Fruit fly (Drosophila melanogaster) whole organism, embryonic: ENCODE data around the gene Taf11.

Source experiments
- Awh ChIP-seq: fragments of 200-800 bp; sonication (Bioruptor generic); IDR thresholded peaks from 2 replicates; pipeline ENCODE4, ENCODE4 v1.3.6; 2022; ENCODE audit warnings: missing biosample characterization, missing genetic modification characterization
- Bgb ChIP-seq: fragments of 200-800 bp; sonication (Bioruptor generic); IDR thresholded peaks from 2 replicates; pipeline ENCODE4 v1.3.6; 2022; ENCODE audit warnings: missing biosample characterization, missing genetic modification characterization; ENCODE audit not compliant: partially characterized antibody
- CG12219 ChIP-seq: fragments of 200-800 bp; sonication (Bioruptor generic); optimal IDR thresholded peaks from 3 replicates; lab custom pipeline; 2018; ENCODE audit warnings: missing biosample characterization, mild to moderate bottlenecking, missing genetic modification characterization
- CG12769 ChIP-seq: fragments of 200-800 bp; sonication (Bioruptor generic); optimal IDR thresholded peaks from 2 replicates; lab custom pipeline; 2019; ENCODE audit warnings: missing biosample characterization, mild to moderate bottlenecking, missing genetic modification characterization, moderate library complexity
- CG13424 ChIP-seq: fragments of 200-800 bp; sonication (Bioruptor generic); optimal IDR thresholded peaks from 2 replicates; lab custom pipeline; 2019; ENCODE audit warnings: missing biosample characterization, mild to moderate bottlenecking, missing genetic modification characterization, moderate library complexity
- CG15011 ChIP-seq: fragments of 200-800 bp; sonication (Bioruptor generic); optimal IDR thresholded peaks from 3 replicates; lab custom pipeline; 2018; ENCODE audit warnings: missing biosample characterization, mild to moderate bottlenecking, missing genetic modification characterization
- CG1529 ChIP-seq: fragments of 200-800 bp; sonication (Bioruptor generic); optimal IDR thresholded peaks from 3 replicates; lab custom pipeline; 2018; ENCODE audit warnings: missing biosample characterization, missing genetic modification characterization
- CG17328 ChIP-seq: fragments of 200-800 bp; sonication (Bioruptor generic); IDR thresholded peaks from 2 replicates; pipeline ENCODE4 v1.3.6; 2022; ENCODE audit warnings: missing biosample characterization, missing genetic modification characterization
- CG17385 ChIP-seq: fragments of 200-800 bp; sonication (Bioruptor generic); optimal IDR thresholded peaks from 3 replicates; lab custom pipeline; 2018; ENCODE audit warnings: missing biosample characterization, mild to moderate bottlenecking, missing genetic modification characterization
- CG18011 ChIP-seq: fragments of 200-800 bp; sonication (Bioruptor generic); optimal IDR thresholded peaks from 2 replicates; lab custom pipeline; 2017; ENCODE audit warnings: missing biosample characterization, missing genetic modification characterization, mild to moderate bottlenecking, moderate library complexity, missing genotype
- CG2199 ChIP-seq: fragments of 200-800 bp; sonication (Bioruptor generic); IDR thresholded peaks from 3 replicates; pipeline ENCODE4 v1.3.6; 2022; ENCODE audit warnings: missing biosample characterization, missing genetic modification characterization
- CG3163 ChIP-seq: fragments of 200-800 bp; sonication (Bioruptor generic); optimal IDR thresholded peaks from 3 replicates; lab custom pipeline; 2016; ENCODE audit warnings: missing biosample characterization, missing genetic modification characterization
- CG4282 ChIP-seq: fragments of 200-800 bp; sonication (Bioruptor generic); optimal IDR thresholded peaks from 2 replicates; lab custom pipeline; 2016; ENCODE audit warnings: missing biosample characterization, missing genetic modification characterization
- CG8924 ChIP-seq: fragments of 200-800 bp; optimal IDR thresholded peaks from 3 replicates; lab custom pipeline; 2019; ENCODE audit warnings: missing biosample characterization, mild to moderate bottlenecking, missing genetic modification characterization, moderate library complexity
- CG9609 ChIP-seq: fragments of 200-800 bp; sonication (Bioruptor generic); optimal IDR thresholded peaks from 3 replicates; lab custom pipeline; 2016; ENCODE audit warnings: missing biosample characterization, missing genetic modification characterization
- CG9797 ChIP-seq: fragments of 200-800 bp; sonication (Bioruptor generic); optimal IDR thresholded peaks from 3 replicates; lab custom pipeline; 2018; ENCODE audit warnings: missing biosample characterization, mild to moderate bottlenecking, missing genetic modification characterization
- Camta ChIP-seq: fragments of 200-800 bp; sonication (Bioruptor generic); optimal IDR thresholded peaks from 2 replicates; lab custom pipeline; 2016; ENCODE audit warnings: missing biosample characterization, missing genetic modification characterization
- CkIIα-i1 ChIP-seq: fragments of 200-800 bp; sonication (Bioruptor generic); IDR thresholded peaks from 2 replicates; pipeline ENCODE4 v1.3.6; 2022; ENCODE audit warnings: missing biosample characterization, missing genetic modification characterization
- D19B ChIP-seq: fragments of 200-800 bp; sonication (Bioruptor generic); optimal IDR thresholded peaks from 2 replicates; lab custom pipeline; 2017; ENCODE audit warnings: missing biosample characterization, mild to moderate bottlenecking, missing genetic modification characterization
- Dip2 ChIP-seq: fragments of 200-800 bp; sonication (Bioruptor generic); IDR thresholded peaks from 2 replicates; pipeline ENCODE4 v1.3.6; 2022; ENCODE audit warnings: missing biosample characterization, missing genetic modification characterization
- Hey ChIP-seq: fragments of 200-800 bp; sonication (Bioruptor generic); optimal IDR thresholded peaks from 3 replicates; lab custom pipeline; 2018; ENCODE audit warnings: missing biosample characterization, mild to moderate bottlenecking, missing genetic modification characterization
- Hr51 ChIP-seq, 2 experiments: fragments of 200-800 bp; sonication (Bioruptor generic); optimal IDR thresholded peaks; 2 replicates in 1 of 2; 3 replicates in 1 of 2; lab custom pipeline; 2016 to 2018; ENCODE audit warnings: missing biosample characterization in 2 of 2, missing genetic modification characterization in 2 of 2, mild to moderate bottlenecking in 1 of 2, moderate library complexity in 1 of 2
- Jarid2 ChIP-seq: fragments of 200-800 bp; sonication (Bioruptor generic); optimal IDR thresholded peaks from 3 replicates; lab custom pipeline; 2017; ENCODE audit warnings: mild to moderate bottlenecking, missing biosample characterization, missing genetic modification reagents, missing genetic modification characterization
- MTF-1 ChIP-seq: fragments of 200-800 bp; sonication (Bioruptor generic); optimal IDR thresholded peaks from 2 replicates; lab custom pipeline; 2018; ENCODE audit warnings: missing biosample characterization, mild to moderate bottlenecking, missing genetic modification characterization, borderline replicate concordance
- NK7.1 ChIP-seq: fragments of 200-800 bp; sonication (Bioruptor generic); optimal IDR thresholded peaks from 3 replicates; lab custom pipeline; 2016; ENCODE audit warnings: missing biosample characterization, missing genetic modification characterization
- NfI ChIP-seq: fragments of 200-800 bp; sonication (Bioruptor generic); optimal IDR thresholded peaks from 3 replicates; lab custom pipeline; 2018; ENCODE audit warnings: missing biosample characterization, mild to moderate bottlenecking, missing genetic modification characterization, moderate library complexity
- Scr ChIP-seq: fragments of 200-800 bp; sonication (Bioruptor generic); IDR thresholded peaks from 2 replicates; pipeline ENCODE4 v1.3.6; 2022; ENCODE audit warnings: missing biosample characterization, missing genetic modification characterization; ENCODE audit not compliant: partially characterized antibody
- Spps ChIP-seq: fragments of 200-800 bp; sonication (Bioruptor generic); optimal IDR thresholded peaks from 2 replicates; lab custom pipeline; 2018; ENCODE audit warnings: missing biosample characterization, mild to moderate bottlenecking, missing genetic modification characterization
- Usf ChIP-seq: fragments of 200-800 bp; sonication (Bioruptor generic); optimal IDR thresholded peaks from 2 replicates; lab custom pipeline; 2017; ENCODE audit warnings: missing genotype, missing biosample characterization, missing genetic modification characterization
- ab ChIP-seq: fragments of 200-800 bp; sonication (Bioruptor generic); optimal IDR thresholded peaks from 2 replicates; lab custom pipeline; 2016; ENCODE audit warnings: missing biosample characterization, missing genetic modification characterization
- abd-A ChIP-seq: fragments of 200-800 bp; sonication (Bioruptor generic); optimal IDR thresholded peaks from 3 replicates; lab custom pipeline; 2019; ENCODE audit warnings: missing biosample characterization, mild to moderate bottlenecking, missing genetic modification characterization, moderate library complexity
- cas ChIP-seq: fragments of 200-800 bp; sonication (Bioruptor generic); IDR thresholded peaks from 2 replicates; pipeline ENCODE4 v1.3.6; 2022; ENCODE audit warnings: missing biosample characterization, missing genetic modification characterization
- cato ChIP-seq: fragments of 200-800 bp; sonication (Bioruptor generic); optimal IDR thresholded peaks from 2 replicates; lab custom pipeline; 2016; ENCODE audit warnings: missing biosample characterization, missing genetic modification characterization, borderline replicate concordance
- crol ChIP-seq: fragments of 200-800 bp; sonication (Bioruptor generic); IDR thresholded peaks from 2 replicates; pipeline ENCODE4 v1.3.6; 2022; ENCODE audit warnings: missing biosample characterization, missing genetic modification characterization
- dm ChIP-seq: fragments of 200-800 bp; sonication (Bioruptor generic); optimal IDR thresholded peaks from 3 replicates; lab custom pipeline; 2016; ENCODE audit warnings: missing biosample characterization, missing genetic modification characterization
- eyg ChIP-seq: fragments of 200-800 bp; sonication (Bioruptor generic); optimal IDR thresholded peaks from 3 replicates; lab custom pipeline; 2016; ENCODE audit warnings: missing biosample characterization, missing genetic modification characterization
- grn ChIP-seq: fragments of 200-800 bp; sonication (Bioruptor generic); optimal IDR thresholded peaks from 3 replicates; lab custom pipeline; 2017; ENCODE audit warnings: missing biosample characterization, missing genetic modification characterization
- inv ChIP-seq: fragments of 200-800 bp; sonication (Bioruptor generic); IDR thresholded peaks from 2 replicates; pipeline ENCODE4 v1.3.6; 2022; ENCODE audit warnings: missing biosample characterization, missing genetic modification characterization; ENCODE audit not compliant: partially characterized antibody
- peb ChIP-seq: fragments of 200-800 bp; sonication (Bioruptor generic); IDR thresholded peaks from 2 replicates; pipeline ENCODE4 v1.3.6; 2022; ENCODE audit warnings: missing biosample characterization, missing genetic modification characterization
- pfk ChIP-seq: fragments of 200-800 bp; sonication (Bioruptor generic); optimal IDR thresholded peaks from 2 replicates; lab custom pipeline; 2018; ENCODE audit warnings: missing biosample characterization, mild to moderate bottlenecking, missing genetic modification characterization, moderate library complexity
- pnt ChIP-seq: fragments of 200-800 bp; sonication (Bioruptor generic); optimal IDR thresholded peaks from 3 replicates; lab custom pipeline; 2016; ENCODE audit warnings: missing biosample characterization, missing genetic modification characterization
- ro ChIP-seq: fragments of 200-800 bp; sonication (Bioruptor generic); IDR thresholded peaks from 2 replicates; pipeline ENCODE4 v1.3.6; 2022; ENCODE audit warnings: missing biosample characterization, missing genetic modification characterization
- row ChIP-seq: fragments of 200-800 bp; sonication (Bioruptor generic); IDR thresholded peaks from 3 replicates; pipeline ENCODE4 v1.3.6; 2022; ENCODE audit warnings: missing biosample characterization, missing genetic modification characterization
- schlank ChIP-seq: fragments of 200-800 bp; sonication (Bioruptor generic); optimal IDR thresholded peaks from 2 replicates; lab custom pipeline; 2018; ENCODE audit warnings: missing biosample characterization, mild to moderate bottlenecking, missing genetic modification characterization
- scrt ChIP-seq: fragments of 200-800 bp; sonication (Bioruptor generic); optimal IDR thresholded peaks from 2 replicates; lab custom pipeline; 2018; ENCODE audit warnings: missing biosample characterization, mild to moderate bottlenecking, missing genetic modification characterization, moderate library complexity
- sima ChIP-seq: fragments of 200-800 bp; sonication (Bioruptor generic); optimal IDR thresholded peaks from 2 replicates; lab custom pipeline; 2016; ENCODE audit warnings: missing biosample characterization, missing genetic modification characterization
- sob ChIP-seq: fragments of 200-800 bp; sonication (Bioruptor generic); IDR thresholded peaks from 2 replicates; pipeline ENCODE4 v1.3.6; 2022; ENCODE audit warnings: missing biosample characterization, missing genetic modification characterization
- trem ChIP-seq: fragments of 200-800 bp; optimal IDR thresholded peaks from 3 replicates; lab custom pipeline; 2019; ENCODE audit warnings: missing biosample characterization, mild to moderate bottlenecking, missing genetic modification characterization, moderate library complexity
- ttk ChIP-seq: fragments of 200-800 bp; sonication (Bioruptor generic); IDR thresholded peaks from 2 replicates; pipeline ENCODE4 v2.1.2; 2022; ENCODE audit warnings: missing biosample characterization, missing genetic modification characterization
- tx ChIP-seq: fragments of 200-800 bp; sonication (Bioruptor generic); optimal IDR thresholded peaks from 2 replicates; lab custom pipeline; 2016; ENCODE audit warnings: missing biosample characterization, missing genetic modification characterization
- zfh2 ChIP-seq: fragments of 200-800 bp; sonication (Bioruptor generic); optimal IDR thresholded peaks from 2 replicates; lab custom pipeline; 2016; ENCODE audit warnings: missing biosample characterization, missing genetic modification characterization

The Taf11 gene

dm6 chr2L:9758856-9759255 lies 4.2 kb downstream of the Taf11 start (continued):
- TF ChIP-seq Spps (no peak), pfk (no peak), CG4282 (GFP tag; lab: Kevin White, UChicago) (peak; percentile 4), Hr51 (GFP tag; optimal IDR thresholded peaks at IDR 0.05; lab: Kevin White, UChicago) (peak in 1 of 2 experiments; percentile 57), abd-A (tag; lab: Kevin White, UChicago) (no peak), schlank (peak; percentile 41), CG2199 (GFP tag; lab: Robert Waterston, UW) (peak; percentile 82; the same call in 1 of the 3 replicates), Camta (GFP tag; lab: Kevin White, UChicago) (no peak), CG3163 (GFP tag; lab: Kevin White, UChicago) (peak; percentile 27), tx (GFP tag; lab: Kevin White, UChicago) (no peak), inv (GFP tag; lab: Robert Waterston, UW) (peak; percentile 92), Awh (GFP tag; lab: Robert Waterston, UW) (0 out of 2 replicates have a peak, but pooled peaks have one; percentile 12), ttk (GFP tag; lab: Robert Waterston, UW) (peak; percentile 64), Bgb (peak; percentile 96), CkIIα-i1 (GFP tag; lab: Robert Waterston, UW) (no peak; the same call in 1 of the 2 replicates), sima (GFP tag; lab: Kevin White, UChicago) (no peak), cas (GFP tag; lab: Robert Waterston, UW) (peak; percentile 60; the same call in 1 of the 2 replicates), D19B (GFP tag; lab: Kevin White, UChicago) (no peak), cato (GFP tag; lab: Kevin White, UChicago) (peak; percentile 4), Dip2 (GFP tag; lab: Robert Waterston, UW) (no peak), CG17385 (peak; percentile 24), NK7.1 (no peak), CG12219 (GFP tag; lab: Kevin White, UChicago) (peak; percentile 30), CG15011 (GFP tag; lab: Kevin White, UChicago) (no peak), grn (GFP tag; lab: Kevin White, UChicago) (no peak), row (peak; percentile 96), NfI (GFP tag; lab: Kevin White, UChicago) (peak; percentile 67), CG9797 (GFP tag; lab: Kevin White, UChicago) (no peak), MTF-1 (peak; percentile 6), Scr (GFP tag; lab: Robert Waterston, UW) (peak; percentile 94), CG1529 (GFP tag; lab: Kevin White, UChicago) (no peak), trem (peak; percentile 55), zfh2 (GFP tag; lab: Kevin White, UChicago) (peak; percentile 61), CG17328 (GFP tag; lab: Robert Waterston, UW) (peak; percentile 23; the same call in 1 of the 2 replicates), CG9609 (GFP tag; lab: Kevin White, UChicago) (peak; percentile 66), sob (peak; percentile 84), crol (peak; percentile 99), ab (GFP tag; lab: Kevin White, UChicago) (no peak), CG8924 (tag; lab: Kevin White, UChicago) (peak; percentile 61), peb (GFP tag; lab: Robert Waterston, UW) (no peak), scrt (GFP tag; lab: Kevin White, UChicago) (no peak), pnt (no peak), Jarid2 (no peak), CG18011 (GFP tag; lab: Kevin White, UChicago) (peak; percentile 30), dm (peak; percentile 67), eyg (GFP tag; lab: Kevin White, UChicago) (no peak), Hey (tag; lab: Kevin White, UChicago) (peak; percentile 37), CG13424 (tag; lab: Kevin White, UChicago) (peak; percentile 50), Usf (no peak), ro (GFP tag; lab: Robert Waterston, UW) (no peak), CG12769 (tag; lab: Kevin White, UChicago) (no peak)
